Worm (Caenorhabditis elegans) whole organism, L3 larva: ENCODE data around the gene aps-1.

Source experiments
- R02D3.7 ChIP-seq: fragments of 150-350 bp; optimal IDR thresholded peaks from 2 replicates; lab custom pipeline; 2014; ENCODE audit warnings: missing biosample characterization, missing genetic modification characterization
- daf-12 ChIP-seq: fragments of 150-350 bp; optimal IDR thresholded peaks from 2 replicates; lab custom pipeline; 2014; ENCODE audit warnings: missing biosample characterization, missing genetic modification reagents, missing genetic modification characterization
- fkh-10 ChIP-seq: sonication (generic microtip); optimal IDR thresholded peaks from 2 replicates; lab custom pipeline; 2017; ENCODE audit warnings: missing biosample characterization, missing genetic modification reagents, missing genetic modification characterization
- nhr-77 ChIP-seq: fragments of 150-350 bp; optimal IDR thresholded peaks from 2 replicates; lab custom pipeline; 2014; ENCODE audit warnings: missing biosample characterization, missing genetic modification characterization
- pqm-1 ChIP-seq: fragments of 150-350 bp; optimal IDR thresholded peaks from 2 replicates; lab custom pipeline; 2017; ENCODE audit warnings: missing biosample characterization, missing genetic modification characterization, inconsistent platforms
- unc-39 ChIP-seq: sonication (generic microtip); optimal IDR thresholded peaks from 4 replicates; lab custom pipeline; 2017; ENCODE audit warnings: missing biosample characterization, missing genetic modification characterization

DNA sequence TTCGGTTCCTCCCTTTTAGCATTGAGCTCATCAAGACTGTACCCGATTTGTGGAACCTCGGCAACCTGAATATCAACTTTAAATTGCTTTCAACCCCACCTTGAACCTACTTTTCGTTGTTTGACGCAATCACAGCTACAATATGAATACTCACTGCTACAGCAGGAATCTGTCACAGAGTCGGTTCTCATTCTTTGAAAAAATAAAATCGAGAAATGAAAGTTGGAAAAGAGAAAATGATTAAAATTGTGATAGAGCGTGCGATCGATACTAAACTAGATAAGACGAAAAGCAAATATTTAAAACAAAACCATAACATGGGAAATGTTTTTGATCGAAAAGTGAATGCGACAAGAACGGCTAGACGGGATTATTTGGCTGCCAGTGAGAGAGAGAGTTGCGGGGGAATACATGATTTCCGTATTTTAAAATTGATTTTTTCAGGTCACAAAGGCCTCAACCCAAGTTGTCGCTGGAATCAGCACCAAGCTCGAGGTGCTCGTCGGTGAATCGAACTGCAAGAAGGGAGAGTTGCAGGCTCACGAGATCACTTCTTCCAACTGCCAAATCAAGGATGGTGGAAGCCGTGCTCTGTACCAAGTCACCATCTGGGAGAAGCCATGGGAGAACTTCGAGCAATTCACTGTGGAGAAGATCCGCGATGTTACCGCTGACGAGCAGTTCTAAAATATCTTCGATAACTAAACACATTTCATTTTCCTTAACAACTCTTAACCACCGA, 27.3 kb downstream of the aps-1 start, which contains the start of gene R01B10.3:
- TF ChIP-seq unc-39 (tag; lab: Kevin White, UChicago) (no peak), fkh-10 (GFP tag; lab: Kevin White, UChicago) (no peak), daf-12 (tag; lab: Kevin White, UChicago) (no peak), R02D3.7 (tag; lab: Kevin White, UChicago) (no peak), pqm-1 (no peak), nhr-77 (tag; lab: Kevin White, UChicago) (no peak)
